Worm (Caenorhabditis elegans) whole organism, L2 larva: ENCODE data around the gene tbx-40.
"Not testable (repeated sequence)": the region's sequence is repeated elsewhere in the genome, so short reads cannot be mapped to it uniquely, and the experiment has no call there.

Experiments
- C34F6.9 ChIP-seq: fragments of 150-350 bp; optimal IDR thresholded peaks from 2 replicates; lab custom pipeline; 2014; ENCODE audit warnings: missing biosample characterization, missing genetic modification characterization
- F13H6.1 ChIP-seq: sonication (generic microtip); optimal IDR thresholded peaks from 2 replicates; lab custom pipeline; 2016; ENCODE audit warnings: missing genetic modification characterization, missing compliant biosample characterization
- Y55F3AM.14 ChIP-seq: fragments of 200-800 bp; sonication (Bioruptor generic); optimal IDR thresholded peaks from 2 replicates; lab custom pipeline; 2018; ENCODE audit warnings: mild to moderate bottlenecking, missing genetic modification characterization, missing compliant biosample characterization
- ZK546.5 ChIP-seq: sonication (generic microtip); optimal IDR thresholded peaks from 2 replicates; lab custom pipeline; 2017; ENCODE audit warnings: missing biosample characterization, missing genetic modification characterization
- alr-1 ChIP-seq: fragments of 150-350 bp; optimal IDR thresholded peaks from 2 replicates; lab custom pipeline; 2014; ENCODE audit warnings: missing biosample characterization, missing genetic modification characterization
- ama-1 ChIP-seq: fragments of 150-350 bp; optimal IDR thresholded peaks from 2 replicates; lab custom pipeline; 2018; ENCODE audit warnings: inconsistent platforms
- blmp-1 ChIP-seq: sonication (generic microtip); optimal IDR thresholded peaks from 2 replicates; lab custom pipeline; 2017; ENCODE audit warnings: missing genetic modification characterization, mild to moderate bottlenecking, missing compliant biosample characterization, antibody characterized with exemption, moderate library complexity; ENCODE audit not compliant: insufficient read depth
- ceh-16 ChIP-seq: fragments of 150-350 bp; optimal IDR thresholded peaks from 2 replicates; lab custom pipeline; 2014; ENCODE audit warnings: missing biosample characterization, missing genetic modification characterization
- crh-2 ChIP-seq: sonication (generic microtip); optimal IDR thresholded peaks from 2 replicates; lab custom pipeline; 2017; ENCODE audit warnings: missing biosample characterization, missing genetic modification characterization
- dmd-4 ChIP-seq: sonication (generic microtip); optimal IDR thresholded peaks from 2 replicates; lab custom pipeline; 2017; ENCODE audit warnings: missing biosample characterization, missing genetic modification characterization
- egl-27 ChIP-seq: sonication (generic microtip); optimal IDR thresholded peaks from 3 replicates; lab custom pipeline; 2017; ENCODE audit warnings: missing biosample characterization, missing genetic modification reagents, missing genetic modification characterization
- elt-3 ChIP-seq: sonication (generic microtip); optimal IDR thresholded peaks from 2 replicates; lab custom pipeline; 2017; ENCODE audit warnings: missing biosample characterization, missing genetic modification characterization
- lin-11 ChIP-seq: fragments of 150-350 bp; sonication (generic microtip); optimal IDR thresholded peaks from 2 replicates; lab custom pipeline; 2014; ENCODE audit warnings: missing biosample characterization, missing genetic modification characterization, inconsistent platforms, mixed read lengths
- lin-13 ChIP-seq: fragments of 150-350 bp; optimal IDR thresholded peaks from 2 replicates; lab custom pipeline; 2014; ENCODE audit warnings: missing biosample characterization, missing genetic modification reagents, missing genetic modification characterization
- mdl-1 ChIP-seq, 2 experiments: fragments of 150-350 bp in 1 of 2; sonication (generic microtip) in 1 of 2; optimal IDR thresholded peaks; 2 replicates each; lab custom pipeline; 2017; ENCODE audit warnings: missing biosample characterization in 2 of 2, missing genetic modification characterization in 2 of 2
- nhr-10 ChIP-seq: sonication (generic microtip); optimal IDR thresholded peaks from 2 replicates; lab custom pipeline; 2017; ENCODE audit warnings: missing biosample characterization, missing genetic modification characterization
- nhr-11 ChIP-seq: fragments of 150-350 bp; optimal IDR thresholded peaks from 2 replicates; lab custom pipeline; 2014; ENCODE audit warnings: missing biosample characterization, missing genetic modification characterization
- nhr-12 ChIP-seq: fragments of 150-350 bp; optimal IDR thresholded peaks from 2 replicates; lab custom pipeline; 2014; ENCODE audit warnings: missing biosample characterization, missing genetic modification characterization
- nhr-129 ChIP-seq: fragments of 150-350 bp; optimal IDR thresholded peaks from 2 replicates; lab custom pipeline; 2014; ENCODE audit warnings: missing biosample characterization, missing genetic modification characterization
- nhr-23 ChIP-seq: fragments of 150-350 bp; optimal IDR thresholded peaks from 2 replicates; lab custom pipeline; 2014; ENCODE audit warnings: missing biosample characterization, missing genetic modification reagents, missing genetic modification characterization
- nhr-237 ChIP-seq: fragments of 150-350 bp; optimal IDR thresholded peaks from 2 replicates; lab custom pipeline; 2014; ENCODE audit warnings: missing biosample characterization, missing genetic modification characterization
- peb-1 ChIP-seq: fragments of 150-350 bp; optimal IDR thresholded peaks from 2 replicates; lab custom pipeline; 2014; ENCODE audit warnings: missing biosample characterization, missing genetic modification characterization
- sem-4 ChIP-seq: fragments of 150-350 bp; optimal IDR thresholded peaks from 2 replicates; lab custom pipeline; 2014; ENCODE audit warnings: missing biosample characterization, missing genetic modification reagents, missing genetic modification characterization
- skn-1 ChIP-seq: sonication (generic microtip); optimal IDR thresholded peaks from 2 replicates; lab custom pipeline; 2017; ENCODE audit warnings: missing biosample characterization, missing genetic modification characterization
- sma-9 ChIP-seq, 2 experiments: fragments of 150-350 bp in 1 of 2; sonication (generic microtip) in 1 of 2; optimal IDR thresholded peaks; 2 replicates each; lab custom pipeline; 2014 to 2016; ENCODE audit warnings: missing genetic modification characterization in 2 of 2, mild to moderate bottlenecking in 1 of 2, missing biosample characterization in 1 of 2, missing compliant biosample characterization in 1 of 2, missing genetic modification reagents in 1 of 2, moderate library complexity in 1 of 2
- unc-39 ChIP-seq: fragments of 150-350 bp; optimal IDR thresholded peaks from 2 replicates; lab custom pipeline; 2014; ENCODE audit warnings: missing biosample characterization, missing genetic modification characterization
- unc-55 ChIP-seq: fragments of 150-350 bp; sonication (generic microtip); optimal IDR thresholded peaks from 3 replicates; lab custom pipeline; 2014; ENCODE audit warnings: missing biosample characterization, missing genetic modification reagents, missing genetic modification characterization
- unc-62 ChIP-seq: fragments of 150-350 bp; optimal IDR thresholded peaks from 2 replicates; lab custom pipeline; 2014; ENCODE audit warnings: missing biosample characterization, missing genetic modification reagents, missing genetic modification characterization
- ztf-4 ChIP-seq: fragments of 150-350 bp; optimal IDR thresholded peaks from 2 replicates; lab custom pipeline; 2014; ENCODE audit warnings: missing biosample characterization, missing genetic modification characterization

The tbx-40 gene

DNA sequence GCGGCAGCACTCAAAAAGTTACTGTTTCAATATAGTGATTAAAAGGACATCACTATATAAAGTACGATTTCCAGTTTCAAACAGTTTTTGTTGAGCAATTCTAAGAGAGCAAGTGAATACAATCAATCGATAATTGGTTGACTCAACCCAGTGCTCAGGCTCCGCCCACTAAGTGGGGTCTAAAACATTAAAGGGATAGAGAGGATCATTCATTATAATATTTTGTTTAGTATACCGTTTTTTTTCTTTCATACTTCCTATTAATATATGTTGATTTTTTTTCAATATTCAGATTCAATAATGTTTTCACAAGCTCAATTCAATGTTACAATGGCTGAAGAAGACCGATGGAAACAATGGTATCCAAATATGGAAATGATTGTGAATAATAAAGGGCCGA is 4.4 kb downstream of the tbx-40 start, which contains the start of gene tbx-39:
tbx-39 (plus strand) TSS at position 301 of the 400 bp plus-strand sequence.
- TF ChIP-seq sem-4 (tag; lab: Kevin White, UChicago): no peak
- no peak for TF ChIP-seq alr-1 (tag; lab: Kevin White, UChicago)
- TF ChIP-seq blmp-1 (tag; lab: Kevin White, UChicago): no peak
- no peak for TF ChIP-seq sma-9 (GFP tag; optimal IDR thresholded peaks at IDR 0.05; lab: Kevin White, UChicago)
- no peak for TF ChIP-seq sma-9 (tag; optimal IDR thresholded peaks at IDR 0.05; lab: Kevin White, UChicago)
- TF ChIP-seq elt-3 (tag; lab: Kevin White, UChicago): no peak
- no peak for TF ChIP-seq nhr-129 (tag; lab: Kevin White, UChicago)

DNA sequence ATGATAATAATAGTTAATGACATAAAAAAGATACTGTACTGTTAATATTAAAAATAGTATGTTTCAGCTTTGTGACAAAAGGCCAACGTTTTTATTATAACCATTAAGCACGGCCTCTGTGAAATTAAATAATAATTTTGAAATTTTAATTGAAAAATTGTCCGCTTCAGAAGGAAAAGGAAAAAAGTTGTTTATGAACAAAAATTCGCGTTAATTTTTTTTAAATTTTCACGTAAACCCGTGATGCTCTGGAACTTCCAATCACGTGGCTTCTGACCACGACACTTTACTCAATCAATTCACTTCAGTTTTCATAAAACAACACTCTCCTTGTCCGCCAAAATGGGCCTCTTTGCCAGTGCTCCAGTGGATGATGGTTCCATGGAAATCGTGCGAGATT is 6.7 kb downstream of the tbx-40 start, which contains the start of gene Y73F8A.15:
Y73F8A.15 (plus strand) TSS at position 301 of the 400 bp plus-strand sequence.
- TF ChIP-seq sma-9 (GFP tag; optimal IDR thresholded peaks at IDR 0.05; lab: Kevin White, UChicago) (no peak), sma-9 (tag; optimal IDR thresholded peaks at IDR 0.05; lab: Kevin White, UChicago) (no peak), ztf-4 (tag; lab: Kevin White, UChicago) (no peak), C34F6.9 (tag; lab: Kevin White, UChicago) (no peak)

DNA sequence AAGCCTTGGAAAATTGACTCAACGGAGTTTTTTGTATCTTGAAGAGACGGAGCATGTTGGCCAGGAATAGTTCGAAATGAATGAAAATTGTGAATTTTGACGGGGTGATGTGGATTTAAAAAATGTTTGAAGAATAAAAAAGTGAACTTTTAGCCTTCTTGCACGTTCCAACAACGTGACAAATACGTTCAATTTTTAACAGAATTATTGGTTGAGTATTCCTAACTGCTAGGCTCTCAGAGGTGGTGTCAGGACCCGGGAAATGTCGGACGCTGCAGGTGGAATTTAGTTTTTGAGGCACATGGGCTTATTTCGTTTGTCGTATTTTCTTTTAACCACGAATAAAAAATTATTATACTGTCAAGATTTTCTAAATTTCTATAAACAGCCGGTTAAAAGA is 9.0 kb downstream of the tbx-40 start, which contains the start of gene Y73F8A.14:
Y73F8A.14 (minus strand) TSS at position 101 of the 400 bp plus-strand sequence.
- not testable (repeated sequence) for TF ChIP-seq unc-39 (tag; lab: Kevin White, UChicago); mdl-1 (tag; optimal IDR thresholded peaks at IDR 0.05; lab: Kevin White, UChicago); egl-27 (tag; lab: Kevin White, UChicago)

DNA sequence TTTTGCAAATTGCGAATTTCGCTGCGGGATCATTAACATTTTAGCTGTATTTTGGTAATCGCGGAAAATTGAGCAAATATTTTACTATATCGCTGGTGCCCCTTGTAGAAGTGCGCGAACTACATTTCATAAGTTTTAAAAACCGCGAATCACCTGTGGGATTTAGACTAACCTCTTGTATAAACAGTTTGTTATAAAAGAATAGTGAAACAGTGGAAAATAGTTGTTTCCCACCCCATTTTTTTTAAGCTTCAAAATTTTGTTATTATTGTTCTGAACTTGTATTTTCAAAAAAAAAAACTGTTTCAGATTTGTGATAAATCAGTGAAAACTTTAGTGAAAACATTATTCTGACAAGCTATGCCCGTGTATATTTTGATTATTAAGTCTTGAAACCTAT is 12.5 kb downstream of the tbx-40 start:
- no peak for TF ChIP-seq nhr-12 (tag; lab: Kevin White, UChicago)
- TF ChIP-seq lin-11 (tag; lab: Kevin White, UChicago): no peak
- TF ChIP-seq crh-2: no peak
- TF ChIP-seq ama-1 (lab: Kevin White, UChicago): no peak
- no peak for TF ChIP-seq dmd-4
- no peak for TF ChIP-seq peb-1 (tag; lab: Kevin White, UChicago)
- no peak for TF ChIP-seq ztf-4 (tag; lab: Kevin White, UChicago)
- no peak for TF ChIP-seq F13H6.1 (tag; lab: Kevin White, UChicago)
- no peak for TF ChIP-seq skn-1 (tag; lab: Kevin White, UChicago)
- TF ChIP-seq Y55F3AM.14 (GFP tag; lab: Kevin White, UChicago): no peak
- no peak for TF ChIP-seq ceh-16
- TF ChIP-seq nhr-23 (tag; lab: Kevin White, UChicago): no peak
- TF ChIP-seq sma-9 (GFP tag; optimal IDR thresholded peaks at IDR 0.05; lab: Kevin White, UChicago): no peak
- no peak for TF ChIP-seq sma-9 (tag; optimal IDR thresholded peaks at IDR 0.05; lab: Kevin White, UChicago)
- TF ChIP-seq C34F6.9 (tag; lab: Kevin White, UChicago): no peak
- no peak for TF ChIP-seq nhr-10 (tag; lab: Kevin White, UChicago)

DNA sequence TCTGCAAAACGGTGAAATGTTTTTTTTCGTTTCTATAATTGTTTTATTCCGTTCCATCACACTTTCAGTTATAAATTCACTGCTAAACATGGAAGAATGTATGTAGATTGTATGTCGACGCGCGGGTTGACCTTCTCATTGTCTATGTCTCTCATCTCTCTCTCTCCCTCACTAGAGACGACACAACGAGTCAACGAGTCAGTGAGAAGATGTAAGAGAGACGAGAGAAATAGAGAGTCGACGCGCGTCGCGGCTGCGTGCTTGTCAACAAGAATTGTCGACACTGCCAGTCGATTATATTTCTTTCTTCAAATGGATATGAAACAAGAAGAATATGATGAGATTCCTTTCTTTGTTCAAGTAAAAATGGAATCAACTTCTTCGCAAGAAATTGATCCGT is 16.0 kb downstream of the tbx-40 start, which contains the start of gene Y73F8A.13:
Y73F8A.13 (plus strand) TSS at position 240 of the 400 bp plus-strand sequence.
- no peak for TF ChIP-seq unc-55
- TF ChIP-seq ZK546.5 (tag; lab: Kevin White, UChicago): no peak
- TF ChIP-seq skn-1 (tag; lab: Kevin White, UChicago): no peak
- peak; percentile 19 for TF ChIP-seq C34F6.9 (tag; lab: Kevin White, UChicago)
- no peak for TF ChIP-seq nhr-12 (tag; lab: Kevin White, UChicago)
- TF ChIP-seq, all 48 proteins: peak for 1

- not testable (repeated sequence) for TF ChIP-seq unc-62, nhr-237, dmd-4
- TF ChIP-seq, all 48 proteins: peak for 0; not testable (repeated sequence) for 48
These were observed 16.4 kb downstream of the tbx-40 start, which contains the start of gene Y73F8A.12 for ce11 chrIV:15311590-15311989. Y73F8A.12 (minus strand) TSS chrIV:15311690.

- TF ChIP-seq nhr-12 (tag; lab: Kevin White, UChicago): no peak
- TF ChIP-seq elt-3 (tag; lab: Kevin White, UChicago): no peak
- TF ChIP-seq sma-9 (GFP tag; optimal IDR thresholded peaks at IDR 0.05; lab: Kevin White, UChicago): no peak
- TF ChIP-seq sma-9 (tag; optimal IDR thresholded peaks at IDR 0.05; lab: Kevin White, UChicago): no peak
- TF ChIP-seq ceh-16: no peak
- TF ChIP-seq lin-13 (GFP tag; lab: Kevin White, UChicago): no peak
- no peak for TF ChIP-seq nhr-11 (tag; lab: Kevin White, UChicago)
These were observed 25.8 kb downstream of the tbx-40 start, which contains the start of gene best-21 for ce11 chrIV:15302151-15302550. best-21 (plus strand) TSS chrIV:15302451.
